Fruit fly (Drosophila melanogaster) S2 (cell line): Measurements from ENCODE around the gene Ak1.

Source experiments
- CG8478 ChIP-seq: fragments of >200 bp; optimal IDR thresholded peaks from 2 replicates; lab custom pipeline; 2018
- CTCF ChIP-seq, 2 experiments: fragments of >200 bp; optimal IDR thresholded peaks; 2 replicates each; lab custom pipeline; 2018

Gene Ak1

DNA sequence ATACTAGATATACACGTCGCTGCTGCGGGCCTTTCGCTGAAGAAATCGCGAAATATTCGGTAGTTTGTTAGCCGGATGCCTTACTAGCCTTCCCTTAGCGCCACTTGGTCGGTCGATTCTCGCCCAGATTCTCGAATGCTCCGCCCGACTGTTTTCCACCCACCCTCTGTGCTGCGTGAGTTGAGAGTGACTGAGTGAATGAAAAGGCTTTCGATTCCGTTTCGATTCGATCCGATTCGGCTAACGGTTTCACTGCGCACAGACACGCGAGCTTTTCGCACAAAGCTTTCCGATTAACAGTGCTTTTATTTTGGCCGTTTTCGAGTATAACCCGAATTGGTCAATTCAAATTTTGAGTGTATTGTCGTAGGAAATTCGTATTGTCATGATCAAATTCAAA, at the start of gene Ak1:
Gene Ak1 (minus strand): TSS at position 347 of the 400 bp plus-strand sequence.
- no peak for TF ChIP-seq CG8478 (lab: Kevin White, UChicago)
- no peak for TF ChIP-seq CTCF (optimal IDR thresholded peaks at IDR 0.05; lab: Kevin White, UChicago)

DNA sequence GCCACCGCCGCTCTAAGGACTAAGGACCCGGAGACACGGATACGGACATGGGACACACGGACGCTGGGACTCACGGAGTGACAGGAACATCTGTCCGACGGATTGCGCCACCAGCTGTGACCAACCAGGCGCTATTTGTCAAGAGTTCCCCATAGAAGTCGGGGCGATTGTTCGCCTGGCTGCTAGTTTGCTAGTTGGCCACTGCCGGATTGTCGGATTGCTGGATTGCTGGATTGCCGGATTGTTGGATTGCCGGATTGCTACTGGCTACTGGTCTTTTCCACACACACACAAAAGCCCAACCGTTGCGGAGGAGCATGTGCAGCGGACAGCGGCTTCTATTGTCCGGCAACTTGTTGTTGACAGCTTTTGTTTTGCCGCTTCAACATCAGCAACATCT, 23.3 kb upstream of the Ak1 start:
- TF ChIP-seq CG8478 (lab: Kevin White, UChicago), result no peak
- no peak for TF ChIP-seq CTCF (optimal IDR thresholded peaks at IDR 0.05; lab: Kevin White, UChicago)

dm6 chr3L:12223635-12224016, 19.7 kb upstream of the Ak1 start:
- TF ChIP-seq CG8478 (lab: Kevin White, UChicago), result no peak
- no peak for TF ChIP-seq CTCF (optimal IDR thresholded peaks at IDR 0.05; lab: Kevin White, UChicago)

- TF ChIP-seq CG8478 (lab: Kevin White, UChicago) (no peak), CTCF (optimal IDR thresholded peaks at IDR 0.05; lab: Kevin White, UChicago) (no peak)
These were observed 19.2 kb upstream of the Ak1 start for dm6 chr3L:12222945-12223634.

dm6 chr3L:12205848-12206247, 2.0 kb upstream of the Ak1 start, which contains the start of gene Tsen54:
Gene Tsen54 (minus strand): TSS chr3L:12206022.
- TF ChIP-seq CG8478 (lab: Kevin White, UChicago), result no peak
- TF ChIP-seq CTCF (optimal IDR thresholded peaks at IDR 0.05; lab: Kevin White, UChicago), result no peak

- no peak for TF ChIP-seq CG8478 (lab: Kevin White, UChicago)
- no peak for TF ChIP-seq CTCF (optimal IDR thresholded peaks at IDR 0.05; lab: Kevin White, UChicago)
These were observed 902 bp downstream of the Ak1 start for dm6 chr3L:12202980-12203379.

DNA sequence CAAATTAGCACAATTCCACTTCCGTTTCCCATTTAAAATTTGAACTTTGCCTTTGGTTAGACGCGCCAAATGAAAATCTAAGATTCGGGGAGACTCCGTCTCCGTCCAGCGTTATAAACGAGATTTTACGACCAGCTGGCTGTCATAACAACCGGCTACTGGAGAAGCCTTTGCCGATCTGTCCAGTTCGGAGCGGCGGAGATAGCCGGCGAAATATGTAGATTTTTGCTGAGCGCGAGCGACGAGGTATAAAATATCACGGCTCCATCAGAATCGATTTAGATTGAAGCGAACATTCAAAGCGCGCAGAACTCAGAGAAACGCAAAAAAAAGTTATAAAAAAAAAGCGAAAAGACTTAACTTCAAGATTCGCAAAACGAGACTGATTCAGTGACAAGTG, 6.4 kb downstream of the Ak1 start, which contains the start of gene CG11529:
Gene CG11529 (plus strand): TSS at position 301 of the 400 bp plus-strand sequence.
- TF ChIP-seq CTCF (optimal IDR thresholded peaks at IDR 0.05; lab: Kevin White, UChicago) (no peak), CG8478 (lab: Kevin White, UChicago) (no peak)

DNA sequence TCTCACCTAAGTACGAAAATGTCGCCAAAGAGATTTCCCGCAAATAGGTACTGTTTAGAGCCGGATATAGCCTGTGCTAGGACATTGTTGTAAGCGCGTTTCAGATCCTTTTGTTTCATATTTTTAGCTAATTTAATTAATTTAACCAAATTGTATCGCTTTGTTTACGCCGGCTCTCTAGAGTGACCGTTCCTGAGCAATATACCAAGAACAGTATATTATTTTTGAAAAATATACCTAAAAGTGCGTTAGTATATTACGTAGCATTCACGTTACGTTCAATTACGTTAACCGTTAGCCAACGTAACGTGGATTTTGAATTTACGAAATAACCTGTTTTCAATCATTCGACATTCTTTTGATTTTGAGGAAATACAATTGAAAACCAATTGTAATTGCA, 10.4 kb downstream of the Ak1 start, which contains the start of gene thoc6:
Gene thoc6 (minus strand): TSS at position 204 of the 400 bp plus-strand sequence.
- TF ChIP-seq CTCF (optimal IDR thresholded peaks at IDR 0.05; lab: Kevin White, UChicago) (no peak), CG8478 (lab: Kevin White, UChicago) (no peak)

DNA sequence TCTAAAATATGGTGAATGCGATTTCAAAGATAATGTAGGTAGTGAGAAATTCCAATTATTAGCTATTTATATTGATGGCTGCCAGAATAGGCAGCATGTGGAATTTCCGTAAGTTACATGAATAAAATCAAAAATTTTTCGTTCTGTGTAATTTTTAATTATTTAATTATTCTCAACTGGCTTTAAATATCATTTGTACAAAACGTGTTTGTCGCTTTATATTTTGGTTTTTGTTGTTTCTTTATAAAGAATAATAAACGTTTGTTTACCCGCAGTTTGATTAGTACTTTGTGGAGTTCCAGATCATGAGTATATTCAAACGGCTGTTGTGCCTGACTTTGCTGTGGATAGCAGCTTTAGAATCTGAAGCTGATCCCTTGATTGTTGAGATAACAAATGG, 13.4 kb downstream of the Ak1 start, which contains the start of gene Est-P:
Gene Est-P (plus strand): TSS at position 301 of the 400 bp plus-strand sequence.
- TF ChIP-seq CG8478 (lab: Kevin White, UChicago) (no peak), CTCF (optimal IDR thresholded peaks at IDR 0.05; lab: Kevin White, UChicago) (no peak)

- TF ChIP-seq CTCF (optimal IDR thresholded peaks at IDR 0.05; lab: Kevin White, UChicago), result no peak
- TF ChIP-seq CG8478 (lab: Kevin White, UChicago), result no peak
These were observed 15.4 kb downstream of the Ak1 start, which contains the start of gene Est-6 for dm6 chr3L:12188518-12188917. Gene Est-6 (plus strand): TSS chr3L:12188818.

- TF ChIP-seq CG8478 (lab: Kevin White, UChicago) (no peak), CTCF (optimal IDR thresholded peaks at IDR 0.05; lab: Kevin White, UChicago) (no peak)
These were observed 18.5 kb downstream of the Ak1 start for dm6 chr3L:12185336-12185735.

dm6 chr3L:12184564-12185034, 19.3 kb downstream of the Ak1 start, which contains the start of gene Miox:
Gene Miox (plus strand): TSS chr3L:12184984.
- TF ChIP-seq CTCF (optimal IDR thresholded peaks at IDR 0.05; lab: Kevin White, UChicago) (no peak), CG8478 (lab: Kevin White, UChicago) (no peak)

DNA sequence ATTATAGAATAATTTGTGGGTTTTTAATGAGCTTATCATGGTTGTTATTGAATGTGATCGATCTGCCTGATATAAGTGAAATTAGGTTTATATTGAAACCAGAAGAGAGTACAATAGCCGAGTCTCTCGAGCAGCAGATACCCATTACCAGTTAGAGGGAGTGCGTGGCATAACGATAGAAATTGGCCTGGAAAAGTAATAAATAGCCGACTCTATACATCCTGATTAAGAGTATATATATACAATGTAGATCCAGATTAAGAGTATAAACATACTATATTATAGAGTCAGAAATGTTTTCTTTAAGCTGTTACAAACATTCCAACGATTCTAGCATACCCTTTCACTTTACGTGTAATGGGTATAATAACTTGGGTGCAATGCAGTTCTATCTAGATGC, 19.9 kb downstream of the Ak1 start:
- TF ChIP-seq CG8478 (lab: Kevin White, UChicago) (no peak), CTCF (optimal IDR thresholded peaks at IDR 0.05; lab: Kevin White, UChicago) (no peak)

DNA sequence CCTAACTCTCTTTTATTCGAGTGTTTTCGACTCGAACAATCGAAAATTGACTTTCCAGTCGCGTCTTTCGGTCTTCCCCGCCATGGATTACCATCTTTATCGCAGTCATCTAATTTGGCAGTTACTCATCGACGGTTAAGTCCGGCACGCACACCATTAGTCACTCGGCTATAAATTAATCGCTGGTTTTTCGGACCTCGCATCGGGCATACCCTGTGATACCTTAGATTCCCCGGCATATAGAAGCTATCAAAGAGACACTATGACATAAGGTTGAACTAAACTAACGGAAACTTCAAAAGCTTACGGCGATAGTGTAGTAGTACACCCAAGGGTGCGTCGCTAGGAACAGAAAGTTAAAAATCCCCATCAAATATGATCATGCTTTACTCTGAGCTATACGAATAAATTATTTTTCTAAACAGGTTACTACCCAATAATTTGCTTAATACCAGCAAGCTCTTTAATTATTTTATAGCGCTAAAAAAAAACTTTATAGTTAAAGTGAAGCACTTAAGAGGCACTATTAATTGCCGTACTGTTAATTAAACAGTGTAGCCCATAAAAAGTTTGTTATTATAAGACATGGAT, 24.9 kb downstream of the Ak1 start:
- no peak for TF ChIP-seq CTCF (optimal IDR thresholded peaks at IDR 0.05; lab: Kevin White, UChicago)

DNA sequence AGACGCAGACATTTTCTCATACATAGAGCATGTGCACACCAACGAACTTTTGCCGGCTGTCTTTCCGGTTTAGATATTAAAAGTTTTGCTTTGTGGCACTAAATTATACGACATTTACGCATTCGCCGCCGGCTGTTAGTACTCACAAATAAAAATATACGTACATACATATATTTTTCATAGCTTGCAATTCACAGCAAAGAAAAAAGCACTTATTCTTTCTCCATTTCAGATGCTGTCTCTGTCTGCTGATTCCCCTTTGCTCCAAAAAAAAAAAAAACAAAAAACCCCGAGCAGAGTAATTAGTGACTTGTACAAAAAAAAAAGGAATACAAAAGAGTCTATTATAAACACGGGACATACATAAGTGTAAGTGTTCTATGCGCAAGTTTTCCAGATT, 26.6 kb downstream of the Ak1 start, which contains the start of gene CAH2:
Gene CAH2 (plus strand): TSS at position 301 of the 400 bp plus-strand sequence.
- TF ChIP-seq CG8478 (lab: Kevin White, UChicago) (no peak), CTCF (optimal IDR thresholded peaks at IDR 0.05; lab: Kevin White, UChicago) (no peak)
